Worm (Caenorhabditis elegans): ENCODE measurements around the gene ZK470.6.

- TF ChIP-seq M03D4.4 (tag; optimal IDR thresholded peaks at IDR 0.05): no peak
- TF ChIP-seq blmp-1 (tag; optimal IDR thresholded peaks at IDR 0.05): no peak
- no peak for TF ChIP-seq nhr-76 (tag; optimal IDR thresholded peaks at IDR 0.05)
- TF ChIP-seq nhr-237 (tag; optimal IDR thresholded peaks at IDR 0.05): no peak
- TF ChIP-seq elt-1 (tag; optimal IDR thresholded peaks at IDR 0.05; ENCODE audit: borderline replicate concordance, insufficient read depth): no peak
- TF ChIP-seq ztf-11 (tag; optimal IDR thresholded peaks at IDR 0.05): no peak
- TF ChIP-seq snpc-4 (tag; optimal IDR thresholded peaks at IDR 0.05): no peak
- no peak for TF ChIP-seq pha-4 (tag; optimal IDR thresholded peaks at IDR 0.05)
- no peak for TF ChIP-seq elt-3 (tag; optimal IDR thresholded peaks at IDR 0.05)
- TF ChIP-seq mep-1 (tag; optimal IDR thresholded peaks at IDR 0.05): no peak
- no peak for TF ChIP-seq lsy-2 (tag; optimal IDR thresholded peaks at IDR 0.05)
- no peak for TF ChIP-seq ceh-43 (GFP tag; optimal IDR thresholded peaks at IDR 0.05)
Measured at ce11 chrX:4128684-4129083, 48.6 kb downstream of the ZK470.6 start.
